Worm (Caenorhabditis elegans) whole organism, L4/young adult: ENCODE results near the gene K01B6.3.

Experiments used
- dao-5 ChIP-seq: sonication (generic microtip); optimal IDR thresholded peaks from 2 replicates; lab custom pipeline; 2016; ENCODE audit warnings: missing genotype, missing genetic modification characterization, moderate library complexity, missing compliant biosample characterization
- him-1 ChIP-seq: sonication (generic microtip); optimal IDR thresholded peaks from 2 replicates; lab custom pipeline; 2016; ENCODE audit warnings: missing genotype, missing genetic modification reagents, missing genetic modification characterization, missing compliant biosample characterization

DNA sequence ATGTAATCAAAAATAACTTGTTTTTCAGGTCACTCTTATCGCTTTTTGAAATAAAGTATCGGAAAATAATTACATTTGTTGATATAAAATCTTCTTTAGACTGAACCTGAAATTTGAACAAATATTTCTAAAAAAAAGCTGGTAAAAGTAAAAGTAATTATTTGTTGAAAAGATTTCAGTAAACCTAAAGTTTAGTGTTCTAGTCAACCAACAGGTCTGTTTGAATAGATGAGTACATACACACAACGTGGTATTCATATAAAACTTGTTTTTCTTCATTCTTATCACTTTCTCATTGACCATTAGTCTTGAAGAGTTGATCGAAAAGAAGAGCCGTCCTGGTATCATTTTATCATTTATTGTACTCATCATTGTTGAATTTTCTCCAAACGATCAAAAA lies 19.6 kb downstream of the K01B6.3 start, which contains the start of gene C40H1.9:
- TF ChIP-seq dao-5 (tag; lab: Kevin White, UChicago): no peak
- no peak for TF ChIP-seq him-1 (tag; lab: Kevin White, UChicago)
